Worm (Caenorhabditis elegans) whole organism, early embryonic: ENCODE data around the gene F45H10.2.

Experiments used
- hmg-4 ChIP-seq: fragments of 200-800 bp; sonication (Bioruptor generic); optimal IDR thresholded peaks from 2 replicates; lab custom pipeline; 2018; ENCODE audit warnings: mild to moderate bottlenecking, missing genetic modification characterization, missing compliant biosample characterization
- sea-1 ChIP-seq: fragments of 200-800 bp; sonication (Bioruptor generic); conservative IDR thresholded peaks from 2 replicates; pipeline ENCODE4 v1.3.6; 2022; ENCODE audit warnings: missing genetic modification characterization, missing compliant biosample characterization
- tra-4 ChIP-seq: sonication (generic microtip); optimal IDR thresholded peaks from 2 replicates; lab custom pipeline; 2017; ENCODE audit warnings: missing genetic modification characterization, missing compliant biosample characterization

ce11 chrII:13489896-13490295 is 3.0 kb downstream of the F45H10.2 start:
- TF ChIP-seq hmg-4 (GFP tag; lab: Kevin White, UChicago): no peak
- no peak for TF ChIP-seq sea-1 (GFP tag; lab: Robert Waterston, UW)
- no peak for TF ChIP-seq tra-4 (tag; lab: Kevin White, UChicago)
